Fruit fly (Drosophila melanogaster) whole organism, wandering third instar larva: Measurements from ENCODE around the gene CG10164.
A peak's percentile ranks its signal among the peaks of the same experiment; 100 is the strongest.

Source experiments
- Abd-B ChIP-seq: fragments of >200 bp; optimal IDR thresholded peaks from 2 replicates; lab custom pipeline; 2017; ENCODE audit warnings: missing biosample characterization, missing genetic modification characterization
- CG32264 ChIP-seq: fragments of 200-800 bp; sonication (Bioruptor generic); optimal IDR thresholded peaks from 2 replicates; lab custom pipeline; 2016; ENCODE audit warnings: missing biosample characterization, missing genetic modification characterization
- CG9705 ChIP-seq: fragments of 200-800 bp; sonication (Bioruptor generic); optimal IDR thresholded peaks from 2 replicates; lab custom pipeline; 2018; ENCODE audit warnings: missing biosample characterization, mild to moderate bottlenecking, missing genetic modification characterization
- Dfd ChIP-seq: fragments of >200 bp; optimal IDR thresholded peaks from 2 replicates; lab custom pipeline; 2017; ENCODE audit warnings: missing biosample characterization, missing genetic modification characterization
- Dif ChIP-seq: fragments of 200-275, 200-300 bp; sonication (Bioruptor generic); optimal IDR thresholded peaks from 2 replicates; lab custom pipeline; 2018; ENCODE audit warnings: missing biosample characterization, missing genetic modification characterization; ENCODE audit not compliant: partially characterized antibody
- HLH106 ChIP-seq: fragments of 200-800 bp; optimal IDR thresholded peaks from 3 replicates; lab custom pipeline; 2019; ENCODE audit warnings: missing biosample characterization, mild to moderate bottlenecking, missing genetic modification characterization, moderate library complexity
- Hr78 ChIP-seq: fragments of >200 bp; optimal IDR thresholded peaks from 2 replicates; lab custom pipeline; 2017; ENCODE audit warnings: missing biosample characterization, missing genetic modification characterization
- Hr83 ChIP-seq: fragments of 200-300 bp; sonication (Bioruptor generic); optimal IDR thresholded peaks from 2 replicates; lab custom pipeline; 2016; ENCODE audit warnings: missing biosample characterization, mild to moderate bottlenecking, missing genetic modification characterization, moderate library complexity; ENCODE audit not compliant: poor library complexity, severe bottlenecking
- Jra ChIP-seq: sonication (Bioruptor generic); optimal IDR thresholded peaks from 2 replicates; lab custom pipeline; 2016; ENCODE audit warnings: missing biosample characterization, missing genetic modification characterization
- Mio ChIP-seq: sonication (Bioruptor generic); optimal IDR thresholded peaks from 2 replicates; lab custom pipeline; 2016; ENCODE audit warnings: missing biosample characterization, missing genetic modification characterization
- Myc ChIP-seq: fragments of >200 bp; optimal IDR thresholded peaks from 2 replicates; lab custom pipeline; 2017
- N ChIP-seq: fragments of >200 bp; optimal IDR thresholded peaks from 2 replicates; lab custom pipeline; 2018; ENCODE audit warnings: missing biosample characterization, missing external identifiers, missing genetic modification characterization
- OdsH ChIP-seq: fragments of 200-800 bp; sonication (Bioruptor generic); optimal IDR thresholded peaks from 2 replicates; lab custom pipeline; 2016; ENCODE audit warnings: missing biosample characterization, mild to moderate bottlenecking, missing genetic modification characterization
- Vsx2 ChIP-seq: fragments of 200-300, 225-300 bp; sonication (Bioruptor generic); optimal IDR thresholded peaks from 2 replicates; lab custom pipeline; 2018; ENCODE audit warnings: missing biosample characterization, missing genetic modification characterization; ENCODE audit not compliant: partially characterized antibody
- br ChIP-seq: fragments of 200-800 bp; sonication (Bioruptor generic); optimal IDR thresholded peaks from 2 replicates; lab custom pipeline; 2016; ENCODE audit warnings: missing biosample characterization, missing genetic modification characterization
- brk ChIP-seq: fragments of 200-800 bp; sonication (Bioruptor generic); optimal IDR thresholded peaks from 2 replicates; lab custom pipeline; 2016; ENCODE audit warnings: missing biosample characterization, mild to moderate bottlenecking, missing genetic modification characterization
- dl ChIP-seq, 2 experiments: fragments of 175-275, 200-275 bp in 1 of 2; fragments of 200-275 bp in 1 of 2; sonication (Bioruptor generic); optimal IDR thresholded peaks; lab custom pipeline; 2018; ENCODE audit warnings: mild to moderate bottlenecking in 2 of 2, missing biosample characterization in 2 of 2, missing genetic modification characterization in 2 of 2, moderate library complexity in 2 of 2; ENCODE audit not compliant: partially characterized antibody in 2 of 2, insufficient read depth in 1 of 2
- dmrt93B ChIP-seq: fragments of 200-800 bp; sonication (Bioruptor generic); optimal IDR thresholded peaks from 2 replicates; lab custom pipeline; 2018; ENCODE audit warnings: missing biosample characterization, mild to moderate bottlenecking, missing genetic modification characterization
- dsf ChIP-seq: sonication (Bioruptor generic); optimal IDR thresholded peaks from 2 replicates; lab custom pipeline; 2016; ENCODE audit warnings: missing biosample characterization, missing genetic modification characterization, borderline replicate concordance
- ey ChIP-seq: fragments of 200-800 bp; sonication (Bioruptor generic); optimal IDR thresholded peaks from 2 replicates; lab custom pipeline; 2016; ENCODE audit warnings: missing biosample characterization, missing genetic modification characterization
- foxo ChIP-seq, 2 experiments: fragments of 200-800 bp; sonication (Bioruptor generic); optimal IDR thresholded peaks; 2 replicates in 1 of 2; 3 replicates in 1 of 2; lab custom pipeline; 2016 to 2017; ENCODE audit warnings: missing biosample characterization in 2 of 2, missing genetic modification characterization in 2 of 2
- h ChIP-seq: fragments of 200-800 bp; sonication (Bioruptor generic); optimal IDR thresholded peaks from 3 replicates; lab custom pipeline; 2016; ENCODE audit warnings: missing biosample characterization, mild to moderate bottlenecking, missing genetic modification characterization
- jim ChIP-seq: fragments of 175-275, 200-325 bp; sonication (Bioruptor generic); optimal IDR thresholded peaks from 2 replicates; lab custom pipeline; 2016; ENCODE audit warnings: missing biosample characterization, mild to moderate bottlenecking, missing genetic modification characterization
- lola ChIP-seq: fragments of >200 bp; optimal IDR thresholded peaks from 2 replicates; lab custom pipeline; 2017; ENCODE audit warnings: missing biosample characterization, missing genetic modification characterization
- pan ChIP-seq: fragments of >200 bp; optimal IDR thresholded peaks from 2 replicates; lab custom pipeline; 2017
- psq ChIP-seq: fragments of 200-800 bp; sonication (Bioruptor generic); optimal IDR thresholded peaks from 3 replicates; lab custom pipeline; 2017; ENCODE audit warnings: missing biosample characterization, mild to moderate bottlenecking, missing genetic modification characterization, moderate library complexity
- rgr ChIP-seq: fragments of 200-800 bp; sonication (Bioruptor generic); optimal IDR thresholded peaks from 3 replicates; lab custom pipeline; 2016; ENCODE audit warnings: missing biosample characterization, mild to moderate bottlenecking, missing genetic modification characterization
- sage ChIP-seq: fragments of 200-800 bp; sonication (Bioruptor generic); optimal IDR thresholded peaks from 2 replicates; lab custom pipeline; 2016; ENCODE audit warnings: missing biosample characterization, mild to moderate bottlenecking, missing genetic modification characterization
- sv ChIP-seq: fragments of 200-800 bp; sonication (Bioruptor generic); optimal IDR thresholded peaks from 3 replicates; lab custom pipeline; 2016; ENCODE audit warnings: missing biosample characterization, missing genetic modification characterization
- tai ChIP-seq: sonication (Bioruptor generic); optimal IDR thresholded peaks from 2 replicates; lab custom pipeline; 2016; ENCODE audit warnings: missing biosample characterization, missing genetic modification characterization
- usp ChIP-seq: fragments of >200 bp; optimal IDR thresholded peaks from 2 replicates; lab custom pipeline; 2017; ENCODE audit warnings: missing biosample characterization, missing genetic modification characterization
- woc ChIP-seq: sonication (Bioruptor generic); optimal IDR thresholded peaks from 2 replicates; lab custom pipeline; 2016; ENCODE audit warnings: missing biosample characterization, mild to moderate bottlenecking, missing genetic modification characterization

Gene CG10164

dm6 chr3R:23592669-23593068 is 35.9 kb upstream of the CG10164 start, which contains the start of gene CG33337:
TSS of gene CG33337 (minus strand) at chr3R:23592769.
- TF ChIP-seq CG9705 (GFP tag; lab: Kevin White, UChicago): no peak
- no peak for TF ChIP-seq brk
- no peak for TF ChIP-seq Abd-B (GFP tag; lab: Kevin White, UChicago)
- TF ChIP-seq HLH106 (tag; lab: Kevin White, UChicago): no peak
- TF ChIP-seq OdsH (GFP tag; lab: Kevin White, UChicago): no peak
- no peak for TF ChIP-seq br
- no peak for TF ChIP-seq usp (GFP tag; lab: Kevin White, UChicago)
- no peak for TF ChIP-seq Hr83 (GFP tag; lab: Kevin White, UChicago)
- TF ChIP-seq h (GFP tag; lab: Kevin White, UChicago): no peak
- TF ChIP-seq dmrt93B (GFP tag; lab: Kevin White, UChicago): no peak
- TF ChIP-seq ey: no peak
- TF ChIP-seq Myc (lab: Kevin White, UChicago): no peak
- TF ChIP-seq Jra: no peak
- no peak for TF ChIP-seq sv
- no peak for TF ChIP-seq woc (GFP tag; lab: Kevin White, UChicago)
- no peak for TF ChIP-seq dsf
- no peak for TF ChIP-seq Hr78
- TF ChIP-seq, all 38 proteins: peak for 0

- TF ChIP-seq rgr: no peak
- TF ChIP-seq dl (GFP tag; optimal IDR thresholded peaks at IDR 0.05; lab: Kevin White, UChicago; ENCODE audit: insufficient read depth in 1 of 2, partially characterized antibody in 2 of 2): no peak
- no peak for TF ChIP-seq Myc (lab: Kevin White, UChicago)
- TF ChIP-seq Abd-B (GFP tag; lab: Kevin White, UChicago): no peak
- TF ChIP-seq sage (GFP tag; lab: Kevin White, UChicago): no peak
- TF ChIP-seq CG9705 (GFP tag; lab: Kevin White, UChicago): no peak
- TF ChIP-seq tai (GFP tag; lab: Kevin White, UChicago): no peak
- TF ChIP-seq, all 38 proteins: peak for 0
Observed at dm6 chr3R:23589719-23590118, 33.0 kb upstream of the CG10164 start, which contains the start of gene CG10182. TSS of gene CG10182 (minus strand) at chr3R:23589819.

- TF ChIP-seq pan (lab: Kevin White, UChicago): no peak
- no peak for TF ChIP-seq Hr83 (GFP tag; lab: Kevin White, UChicago)
- TF ChIP-seq lola (GFP tag; lab: Kevin White, UChicago): no peak
- TF ChIP-seq foxo (GFP tag; optimal IDR thresholded peaks at IDR 0.05; lab: Kevin White, UChicago): no peak
- TF ChIP-seq, all 38 proteins: peak for 0
Observed at dm6 chr3R:23576618-23577017, 19.9 kb upstream of the CG10164 start.

dm6 chr3R:23569195-23569594 is 12.5 kb upstream of the CG10164 start:
- TF ChIP-seq usp (GFP tag; lab: Kevin White, UChicago) (no peak), Dfd (peak; percentile 75), jim (GFP tag; lab: Kevin White, UChicago) (no peak)
- TF ChIP-seq, all 38 proteins: peak for 1

dm6 chr3R:23557244-23557643 is 501 bp upstream of the CG10164 start, which contains the start of gene beat-IV:
TSS of gene beat-IV (plus strand) at chr3R:23557412.
- no peak for TF ChIP-seq pan (lab: Kevin White, UChicago)
- no peak for TF ChIP-seq Mio (GFP tag; lab: Kevin White, UChicago)
- no peak for TF ChIP-seq OdsH (GFP tag; lab: Kevin White, UChicago)
- TF ChIP-seq N (GFP tag; lab: Kevin White, UChicago): no peak
- no peak for TF ChIP-seq Dif
- no peak for TF ChIP-seq CG9705 (GFP tag; lab: Kevin White, UChicago)
- no peak for TF ChIP-seq foxo (GFP tag; optimal IDR thresholded peaks at IDR 0.05; lab: Kevin White, UChicago)
- TF ChIP-seq woc (GFP tag; lab: Kevin White, UChicago): no peak
- no peak for TF ChIP-seq Abd-B (GFP tag; lab: Kevin White, UChicago)
- no peak for TF ChIP-seq dl (GFP tag; optimal IDR thresholded peaks at IDR 0.05; lab: Kevin White, UChicago; ENCODE audit: insufficient read depth in 1 of 2, partially characterized antibody in 2 of 2)
- TF ChIP-seq br: no peak
- no peak for TF ChIP-seq Myc (lab: Kevin White, UChicago)
- TF ChIP-seq CG32264: no peak
- no peak for TF ChIP-seq dsf
- TF ChIP-seq h (GFP tag; lab: Kevin White, UChicago): no peak
- TF ChIP-seq psq (GFP tag; lab: Kevin White, UChicago): no peak
- TF ChIP-seq tai (GFP tag; lab: Kevin White, UChicago): no peak
- TF ChIP-seq Vsx2 (GFP tag; lab: Kevin White, UChicago): no peak
- no peak for TF ChIP-seq rgr
